Fruit fly (Drosophila melanogaster) whole organism, prepupa: ENCODE results near the gene mtm.

Experiments
- CG11294 ChIP-seq: fragments of 200-800 bp; sonication (Bioruptor generic); IDR thresholded peaks from 2 replicates; pipeline ENCODE4 v1.3.6; 2022; ENCODE audit warnings: missing biosample characterization, missing genetic modification characterization
- CG11902 ChIP-seq: fragments of 200-800 bp; sonication (Bioruptor generic); optimal IDR thresholded peaks from 3 replicates; lab custom pipeline; 2016; ENCODE audit warnings: missing biosample characterization, missing genetic modification characterization
- CG15336 ChIP-seq: fragments of 200-800 bp; sonication (Bioruptor generic); IDR thresholded peaks from 2 replicates; pipeline ENCODE4 v1.3.6; 2022; ENCODE audit warnings: missing biosample characterization, missing genetic modification characterization
- CG1621 ChIP-seq: fragments of 200-800 bp; sonication (Bioruptor generic); optimal IDR thresholded peaks from 3 replicates; lab custom pipeline; 2018; ENCODE audit warnings: missing biosample characterization, mild to moderate bottlenecking, missing genetic modification characterization
- CG16779 ChIP-seq: fragments of 200-800 bp; sonication (Bioruptor generic); optimal IDR thresholded peaks from 3 replicates; lab custom pipeline; 2017; ENCODE audit warnings: missing biosample characterization, mild to moderate bottlenecking, missing genetic modification characterization
- CG3032 ChIP-seq: fragments of 200-800 bp; optimal IDR thresholded peaks from 2 replicates; lab custom pipeline; 2019; ENCODE audit warnings: missing biosample characterization, mild to moderate bottlenecking, missing genetic modification characterization, moderate library complexity
- CG31627 ChIP-seq: fragments of 200-800 bp; sonication (Bioruptor generic); optimal IDR thresholded peaks from 3 replicates; lab custom pipeline; 2016; ENCODE audit warnings: missing biosample characterization, missing genetic modification characterization
- CG3919 ChIP-seq: fragments of 200-800 bp; sonication (Bioruptor generic); optimal IDR thresholded peaks from 3 replicates; lab custom pipeline; 2016; ENCODE audit warnings: missing biosample characterization, missing genetic modification characterization
- CG4318 ChIP-seq: fragments of 200-800 bp; sonication (Bioruptor generic); optimal IDR thresholded peaks from 3 replicates; lab custom pipeline; 2017; ENCODE audit warnings: missing biosample characterization, mild to moderate bottlenecking, missing genetic modification characterization
- CG6276 ChIP-seq: fragments of 200-800 bp; sonication (Bioruptor generic); optimal IDR thresholded peaks from 2 replicates; lab custom pipeline; 2017; ENCODE audit warnings: missing biosample characterization, mild to moderate bottlenecking, missing genetic modification characterization
- CG6792 ChIP-seq: fragments of 200-800 bp; sonication (Bioruptor generic); optimal IDR thresholded peaks from 3 replicates; lab custom pipeline; 2016; ENCODE audit warnings: missing biosample characterization, missing genetic modification characterization
- CG6808 ChIP-seq: fragments of 200-800 bp; sonication (Bioruptor generic); optimal IDR thresholded peaks from 3 replicates; lab custom pipeline; 2017; ENCODE audit warnings: missing biosample characterization, missing genetic modification characterization, mild to moderate bottlenecking, moderate library complexity, missing genetic modification reagents
- CG8319 ChIP-seq: fragments of 200-800 bp; sonication (Bioruptor generic); optimal IDR thresholded peaks from 3 replicates; lab custom pipeline; 2016; ENCODE audit warnings: missing biosample characterization, missing genetic modification characterization
- CG8632 ChIP-seq: fragments of 200-800 bp; sonication (Bioruptor generic); optimal IDR thresholded peaks from 3 replicates; lab custom pipeline; 2016; ENCODE audit warnings: missing biosample characterization, missing genetic modification characterization
- CG9139 ChIP-seq: fragments of 200-800 bp; sonication (Bioruptor generic); optimal IDR thresholded peaks from 3 replicates; lab custom pipeline; 2017; ENCODE audit warnings: missing biosample characterization, mild to moderate bottlenecking, missing genetic modification characterization
- Eip75B ChIP-seq: fragments of 200-800 bp; sonication (Bioruptor generic); optimal IDR thresholded peaks from 3 replicates; lab custom pipeline; 2016; ENCODE audit warnings: missing biosample characterization, missing genetic modification characterization
- Eip78C ChIP-seq: fragments of 200-800 bp; sonication (Bioruptor generic); peaks from one replicate; lab custom pipeline; 2016; ENCODE audit warnings: missing biosample characterization, missing genetic modification characterization
- Ets21C ChIP-seq: fragments of 200-800 bp; sonication (Bioruptor generic); optimal IDR thresholded peaks from 3 replicates; lab custom pipeline; 2016; ENCODE audit warnings: missing biosample characterization, missing genetic modification characterization
- Ets96B ChIP-seq: fragments of 200-800 bp; optimal IDR thresholded peaks from 2 replicates; lab custom pipeline; 2019; ENCODE audit warnings: missing biosample characterization, mild to moderate bottlenecking, missing genetic modification characterization, moderate library complexity
- Gug ChIP-seq: fragments of 200-800 bp; sonication (Bioruptor generic); IDR thresholded peaks from 2 replicates; pipeline ENCODE4 v1.3.6; 2022; ENCODE audit warnings: missing biosample characterization, missing genetic modification characterization
- Hr39 ChIP-seq: fragments of 200-800 bp; sonication (Bioruptor generic); optimal IDR thresholded peaks from 2 replicates; lab custom pipeline; 2016; ENCODE audit warnings: missing biosample characterization, missing genetic modification characterization
- Hr4 ChIP-seq: fragments of 200-800 bp; sonication (Bioruptor generic); optimal IDR thresholded peaks from 3 replicates; lab custom pipeline; 2016; ENCODE audit warnings: missing biosample characterization, missing genetic modification characterization
- Lpt ChIP-seq: fragments of 200-800 bp; sonication (Bioruptor generic); optimal IDR thresholded peaks from 3 replicates; lab custom pipeline; 2016; ENCODE audit warnings: missing biosample characterization, missing genetic modification characterization
- OdsH ChIP-seq: fragments of 200-800 bp; sonication (Bioruptor generic); optimal IDR thresholded peaks from 3 replicates; lab custom pipeline; 2016; ENCODE audit warnings: missing biosample characterization, missing genetic modification characterization
- Sox102F ChIP-seq: fragments of 200-800 bp; sonication (Bioruptor generic); optimal IDR thresholded peaks from 2 replicates; lab custom pipeline; 2016; ENCODE audit warnings: missing biosample characterization, mild to moderate bottlenecking, missing genetic modification characterization
- Sox15 ChIP-seq: fragments of 200-800 bp; sonication (Bioruptor generic); optimal IDR thresholded peaks from 3 replicates; lab custom pipeline; 2016; ENCODE audit warnings: missing biosample characterization, missing genetic modification characterization
- achi ChIP-seq: fragments of 200-800 bp; sonication (Bioruptor generic); optimal IDR thresholded peaks from 3 replicates; lab custom pipeline; 2016; ENCODE audit warnings: missing biosample characterization, missing genetic modification characterization
- cyc ChIP-seq: fragments of 200-800 bp; sonication (Bioruptor generic); optimal IDR thresholded peaks from 3 replicates; lab custom pipeline; 2016; ENCODE audit warnings: missing biosample characterization, missing genetic modification characterization
- dac ChIP-seq: fragments of 200-800 bp; sonication (Bioruptor generic); optimal IDR thresholded peaks from 2 replicates; lab custom pipeline; 2017; ENCODE audit warnings: missing biosample characterization, mild to moderate bottlenecking, missing genetic modification characterization
- dsx ChIP-seq: fragments of 200-800 bp; optimal IDR thresholded peaks from 3 replicates; lab custom pipeline; 2019; ENCODE audit warnings: missing biosample characterization, mild to moderate bottlenecking, missing genetic modification characterization, moderate library complexity; ENCODE audit not compliant: poor library complexity, severe bottlenecking
- eg ChIP-seq: fragments of 200-800 bp; sonication (Bioruptor generic); IDR thresholded peaks from 3 replicates; pipeline ENCODE4 v1.3.6; 2022; ENCODE audit warnings: missing biosample characterization, missing genetic modification characterization
- esn ChIP-seq: fragments of 200-800 bp; sonication (Bioruptor generic); optimal IDR thresholded peaks from 2 replicates; lab custom pipeline; 2016; ENCODE audit warnings: missing biosample characterization, mild to moderate bottlenecking, missing genetic modification characterization, moderate library complexity
- fd85E ChIP-seq: fragments of 200-800 bp; sonication (Bioruptor generic); optimal IDR thresholded peaks from 3 replicates; lab custom pipeline; 2016; ENCODE audit warnings: missing biosample characterization, missing genetic modification characterization
- fkh ChIP-seq: fragments of 200-800 bp; sonication (Bioruptor generic); optimal IDR thresholded peaks from 3 replicates; lab custom pipeline; 2017; ENCODE audit warnings: missing biosample characterization, mild to moderate bottlenecking, missing genetic modification characterization, moderate library complexity
- lz ChIP-seq: fragments of 200-800 bp; sonication (Bioruptor generic); optimal IDR thresholded peaks from 3 replicates; lab custom pipeline; 2016; ENCODE audit warnings: missing biosample characterization, missing genetic modification characterization
- pdm3 ChIP-seq: fragments of 200-800 bp; sonication (Bioruptor generic); optimal IDR thresholded peaks from 3 replicates; lab custom pipeline; 2016; ENCODE audit warnings: missing biosample characterization, missing genetic modification characterization
- salr ChIP-seq, 2 experiments: fragments of 200-800 bp; sonication (Bioruptor generic); optimal IDR thresholded peaks; 3 replicates each; lab custom pipeline; 2016 to 2018; ENCODE audit warnings: missing biosample characterization in 2 of 2, missing genetic modification characterization in 2 of 2, mild to moderate bottlenecking in 1 of 2
- ss ChIP-seq, 2 experiments: fragments of 200-800 bp; sonication (Bioruptor generic); optimal IDR thresholded peaks; 2 replicates in 1 of 2; 3 replicates in 1 of 2; lab custom pipeline; 2017 to 2018; ENCODE audit warnings: mild to moderate bottlenecking in 2 of 2, missing biosample characterization in 2 of 2, missing genetic modification characterization in 2 of 2, moderate library complexity in 1 of 2
- svp ChIP-seq: fragments of 200-800 bp; sonication (Bioruptor generic); peaks from one replicate; lab custom pipeline; 2016; ENCODE audit warnings: missing biosample characterization, missing genetic modification characterization

Gene mtm

DNA sequence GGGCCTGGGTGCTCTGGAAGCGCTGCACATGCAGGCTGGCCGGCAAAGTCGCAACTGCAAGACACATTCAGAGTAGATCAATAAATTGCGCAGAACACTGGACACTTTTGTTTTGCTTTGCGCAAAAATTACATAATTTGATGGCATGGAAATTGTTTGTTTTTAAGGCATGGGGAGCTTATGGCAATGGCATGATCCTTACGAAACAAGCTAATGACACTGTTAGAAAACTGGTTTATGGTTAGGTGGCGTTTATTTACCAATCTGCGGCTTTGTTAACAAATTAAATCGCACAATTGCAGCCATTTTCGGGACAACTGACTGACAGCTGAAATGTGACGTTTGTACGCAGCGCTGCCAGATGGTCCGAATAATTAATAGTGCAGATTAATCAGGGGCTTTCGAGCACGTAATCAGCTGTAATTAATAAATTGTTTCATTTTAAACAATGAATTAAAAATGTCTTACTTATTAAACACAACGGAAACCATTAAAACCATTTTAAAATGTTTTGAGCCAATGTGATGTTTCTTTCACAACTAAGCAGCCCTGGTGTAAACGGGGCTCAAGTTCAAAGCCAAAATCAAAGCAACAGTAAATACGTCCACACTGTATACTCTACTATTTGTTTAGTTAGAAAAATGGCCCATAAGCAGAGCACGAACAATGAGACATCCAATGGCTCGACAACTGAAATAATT lies 25.7 kb upstream of the mtm start, which contains the start of the genes ND-51 and CG13994 (continued):
- TF ChIP-seq dac (GFP tag; lab: Kevin White, UChicago) (no peak), achi (GFP tag; lab: Kevin White, UChicago) (peak; percentile 100), CG16779 (no peak), OdsH (GFP tag; lab: Kevin White, UChicago) (no peak), esn (GFP tag; lab: Kevin White, UChicago) (peak; percentile 73), fd85E (GFP tag; lab: Kevin White, UChicago) (no peak), Ets96B (tag; lab: Kevin White, UChicago) (peak; percentile 65), CG9139 (GFP tag; lab: Kevin White, UChicago) (no peak), CG31627 (GFP tag; lab: Kevin White, UChicago) (peak; percentile 85), dsx (GFP tag; lab: Kevin White, UChicago) (no peak), Sox15 (GFP tag; lab: Kevin White, UChicago) (peak; percentile 64), CG3919 (GFP tag; lab: Kevin White, UChicago) (peak; percentile 79), svp (peak; percentile 95), eg (GFP tag; lab: Robert Waterston, UW) (peak; percentile 79), pdm3 (GFP tag; lab: Kevin White, UChicago) (peak; percentile 80), CG11294 (GFP tag; lab: Robert Waterston, UW) (peak; percentile 30; the same call in 1 of the 2 replicates), Sox102F (GFP tag; lab: Kevin White, UChicago) (no peak), ss (GFP tag; optimal IDR thresholded peaks at IDR 0.05; lab: Kevin White, UChicago) (no peak), fkh (GFP tag; lab: Kevin White, UChicago) (peak; percentile 98), CG8632 (GFP tag; lab: Kevin White, UChicago) (peak; percentile 45)

DNA sequence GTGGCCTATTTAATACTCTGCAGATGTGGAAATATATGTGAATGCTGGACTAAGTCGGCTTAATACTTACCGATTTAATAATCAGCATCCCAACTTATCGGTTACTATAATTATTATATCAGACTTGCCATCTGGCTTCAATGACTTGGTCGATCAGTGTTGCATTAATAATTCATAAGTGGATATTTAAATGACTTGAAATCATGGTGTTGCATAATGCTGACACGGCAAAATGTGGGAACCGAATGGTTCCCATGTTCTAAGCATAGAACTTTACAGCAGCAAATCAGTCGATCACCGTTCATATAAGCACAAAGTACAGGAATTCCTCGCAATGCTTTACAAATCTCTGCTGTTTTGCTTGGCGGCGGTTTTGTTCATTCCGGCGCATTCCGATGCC lies 23.4 kb upstream of the mtm start, which contains the start of gene CG34180:
Gene CG34180, plus strand, starts transcription at position 301 of the 400 bp plus-strand sequence.
- TF ChIP-seq achi (GFP tag; lab: Kevin White, UChicago) (no peak), CG9139 (GFP tag; lab: Kevin White, UChicago) (no peak), Hr4 (GFP tag; lab: Kevin White, UChicago) (no peak), Lpt (GFP tag; lab: Kevin White, UChicago) (no peak)

DNA sequence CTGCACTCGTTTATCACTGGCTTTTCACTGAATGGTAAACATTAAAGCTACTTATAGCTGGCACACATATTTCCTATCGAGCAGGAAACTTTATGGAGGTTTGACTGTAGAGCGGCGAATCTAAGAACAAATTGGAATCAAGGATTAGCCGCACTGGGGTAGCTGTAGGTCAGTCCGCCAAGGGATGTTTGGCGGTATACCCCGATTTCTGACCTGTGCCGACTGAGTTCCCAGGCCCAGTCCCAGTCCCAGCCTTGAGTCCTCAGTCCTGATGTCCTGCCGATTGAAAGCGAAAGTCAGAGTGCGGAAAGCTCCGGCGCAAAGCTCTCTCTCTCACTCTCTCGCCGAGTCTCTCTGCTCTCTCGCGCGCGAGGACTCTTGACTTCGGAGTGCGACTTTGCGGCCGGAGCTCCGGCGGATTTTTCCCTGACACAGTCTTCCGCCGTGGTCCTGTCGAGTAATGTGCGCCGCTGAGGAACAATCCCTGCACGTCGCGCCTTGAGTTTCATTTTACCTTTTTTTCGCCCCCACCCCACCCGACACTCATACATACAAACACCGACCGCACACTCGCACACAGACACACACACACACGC lies 17.2 kb upstream of the mtm start, which contains the start of gene CG13995:
Gene CG13995, plus strand, starts transcription at position 429 of the 596 bp plus-strand sequence.
- TF ChIP-seq achi (GFP tag; lab: Kevin White, UChicago) = no peak
- TF ChIP-seq CG1621 (tag; lab: Kevin White, UChicago) = peak; percentile 53
- TF ChIP-seq CG15336 = 0 out of 2 replicates have a peak, but pooled peaks have one; percentile 20
- TF ChIP-seq ss (GFP tag; optimal IDR thresholded peaks at IDR 0.05; lab: Kevin White, UChicago) = peak; percentile 8 to 19
- TF ChIP-seq, all 60 proteins: peak for 3

DNA sequence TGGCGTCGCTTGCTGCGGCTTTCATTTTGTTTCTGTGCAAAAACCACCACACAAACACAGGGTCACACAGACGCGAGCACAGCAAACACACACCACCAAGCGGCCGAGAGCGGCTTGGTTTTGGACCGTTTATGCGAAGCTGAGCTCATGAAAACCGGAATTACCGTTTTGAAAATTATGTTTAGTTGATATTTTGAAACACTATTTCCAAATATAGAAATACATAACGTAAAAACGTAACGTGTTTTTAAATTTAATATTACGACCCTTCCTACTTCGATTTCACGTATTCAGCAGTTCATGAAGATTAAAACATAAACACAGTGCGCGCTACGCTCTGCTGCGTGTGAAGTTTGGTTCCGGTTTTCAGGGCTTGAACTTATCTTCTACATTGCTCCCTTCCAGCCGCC lies 14.4 kb upstream of the mtm start:
- TF ChIP-seq achi (GFP tag; lab: Kevin White, UChicago) = peak; percentile 96
- peak; percentile 98 for TF ChIP-seq svp
- peak; percentile 95 for TF ChIP-seq Ets96B (tag; lab: Kevin White, UChicago)
- TF ChIP-seq esn (GFP tag; lab: Kevin White, UChicago) = peak; percentile 98
- peak; percentile 90 for TF ChIP-seq salr (GFP tag; optimal IDR thresholded peaks at IDR 0.05; lab: Kevin White, UChicago)
- no peak for TF ChIP-seq CG4318 (GFP tag; lab: Kevin White, UChicago)
- peak; percentile 89 for TF ChIP-seq Gug (GFP tag; lab: Robert Waterston, UW)
- peak; percentile 93 for TF ChIP-seq Hr39 (GFP tag; lab: Kevin White, UChicago)
- peak; percentile 96 for TF ChIP-seq ss (GFP tag; optimal IDR thresholded peaks at IDR 0.05; lab: Kevin White, UChicago)
- peak; percentile 97 for TF ChIP-seq CG3919 (GFP tag; lab: Kevin White, UChicago)
- peak; percentile 93 for TF ChIP-seq CG6808 (GFP tag; lab: Kevin White, UChicago)
- peak; percentile 97 for TF ChIP-seq Hr4 (GFP tag; lab: Kevin White, UChicago)
- peak; percentile 92 for TF ChIP-seq Lpt (GFP tag; lab: Kevin White, UChicago)
- peak; percentile 95 for TF ChIP-seq CG6276 (GFP tag; lab: Kevin White, UChicago)
- peak; percentile 88 for TF ChIP-seq Ets21C (GFP tag; lab: Kevin White, UChicago)
- peak; percentile 94 for TF ChIP-seq CG1621 (tag; lab: Kevin White, UChicago)
- TF ChIP-seq Eip75B (GFP tag; lab: Kevin White, UChicago) = peak; percentile 97
- peak; percentile 97 for TF ChIP-seq lz
- TF ChIP-seq CG11902 (GFP tag; lab: Kevin White, UChicago) = peak; percentile 79
- peak; percentile 99 for TF ChIP-seq Eip78C (GFP tag; lab: Kevin White, UChicago)
- peak; percentile 94 for TF ChIP-seq CG9139 (GFP tag; lab: Kevin White, UChicago)
- TF ChIP-seq CG6792 = peak; percentile 97
- peak; percentile 96 for TF ChIP-seq pdm3 (GFP tag; lab: Kevin White, UChicago)
- peak; percentile 97 for TF ChIP-seq eg (GFP tag; lab: Robert Waterston, UW)
- peak; percentile 99 for TF ChIP-seq CG15336
- TF ChIP-seq CG8319 (GFP tag; lab: Kevin White, UChicago) = peak; percentile 88
- peak; percentile 93 for TF ChIP-seq cyc (GFP tag; lab: Kevin White, UChicago)
- peak; percentile 94 for TF ChIP-seq CG16779
- TF ChIP-seq CG3032 (tag; lab: Kevin White, UChicago) = peak; percentile 93
- TF ChIP-seq dac (GFP tag; lab: Kevin White, UChicago) = peak; percentile 92
